Worm (Caenorhabditis elegans) whole organism, mixed stage, embryonic: ENCODE measurements around the gene C15B12.1.
A peak's percentile ranks its signal among the peaks of the same experiment; 100 is the strongest.

Source experiments
- bed-3 ChIP-seq: fragments of 200-800 bp; sonication (Bioruptor generic); optimal IDR thresholded peaks from 3 replicates; lab custom pipeline; 2018; ENCODE audit warnings: mild to moderate bottlenecking, missing genetic modification characterization, moderate library complexity, missing compliant biosample characterization
- blmp-1 ChIP-seq: fragments of 150-350 bp; optimal IDR thresholded peaks from 2 replicates; lab custom pipeline; 2014; ENCODE audit warnings: missing biosample characterization, missing genetic modification characterization
- ceh-39 ChIP-seq: fragments of 150-350 bp; optimal IDR thresholded peaks from 2 replicates; lab custom pipeline; 2014; ENCODE audit warnings: missing biosample characterization, missing genetic modification characterization
- ces-1 ChIP-seq: fragments of 150-350 bp; optimal IDR thresholded peaks from 2 replicates; lab custom pipeline; 2014; ENCODE audit warnings: missing biosample characterization, missing genetic modification reagents, missing genetic modification characterization
- elt-3 ChIP-seq: fragments of 150-350 bp; optimal IDR thresholded peaks from 2 replicates; lab custom pipeline; 2014; ENCODE audit warnings: missing biosample characterization, missing genetic modification characterization
- mep-1 ChIP-seq: fragments of 150-350 bp; optimal IDR thresholded peaks from 2 replicates; lab custom pipeline; 2017; ENCODE audit warnings: missing biosample characterization, missing genetic modification reagents, missing genetic modification characterization, inconsistent platforms
- nhr-2 ChIP-seq: fragments of 150-350 bp; optimal IDR thresholded peaks from 2 replicates; lab custom pipeline; 2014; ENCODE audit warnings: missing biosample characterization, missing genetic modification characterization
- nhr-237 ChIP-seq: fragments of 150-350 bp; optimal IDR thresholded peaks from 2 replicates; lab custom pipeline; 2014; ENCODE audit warnings: missing biosample characterization, missing genetic modification characterization
- sptf-1 ChIP-seq: sonication (generic microtip); optimal IDR thresholded peaks from 2 replicates; lab custom pipeline; 2017; ENCODE audit warnings: mild to moderate bottlenecking, missing genetic modification characterization, moderate library complexity, missing compliant biosample characterization
- tbx-8 ChIP-seq: fragments of 200-800 bp; sonication (Bioruptor generic); optimal IDR thresholded peaks from 2 replicates; lab custom pipeline; 2018; ENCODE audit warnings: mild to moderate bottlenecking, missing genetic modification characterization, moderate library complexity, missing compliant biosample characterization
- unc-120 ChIP-seq: sonication (generic microtip); optimal IDR thresholded peaks from 2 replicates; lab custom pipeline; 2017; ENCODE audit warnings: missing genetic modification characterization, missing compliant biosample characterization; ENCODE audit not compliant: poor library complexity, severe bottlenecking

C15B12.1 gene

DNA sequence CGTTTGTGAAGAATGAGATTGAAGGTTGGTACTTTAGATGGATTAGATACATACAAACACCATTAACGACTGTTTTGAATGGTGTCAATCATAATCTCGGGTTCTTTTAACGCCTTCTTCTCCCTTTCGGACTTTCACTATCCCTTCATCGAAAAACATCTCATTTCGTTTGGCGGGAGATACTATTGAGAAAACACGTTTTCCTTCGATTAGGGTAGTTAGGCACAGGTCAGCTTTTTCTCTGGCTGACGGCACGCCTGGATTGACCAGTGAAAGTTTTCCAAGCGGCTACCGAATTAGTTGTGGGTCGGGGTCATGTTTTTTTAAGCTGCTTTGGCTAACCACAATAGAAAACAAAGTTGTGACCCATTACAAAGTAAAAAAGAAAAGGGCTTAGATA is 43.3 kb downstream of the C15B12.1 start:
- TF ChIP-seq blmp-1 (peak; percentile 30), ceh-39 (tag; lab: Kevin White, UChicago) (no peak)

DNA sequence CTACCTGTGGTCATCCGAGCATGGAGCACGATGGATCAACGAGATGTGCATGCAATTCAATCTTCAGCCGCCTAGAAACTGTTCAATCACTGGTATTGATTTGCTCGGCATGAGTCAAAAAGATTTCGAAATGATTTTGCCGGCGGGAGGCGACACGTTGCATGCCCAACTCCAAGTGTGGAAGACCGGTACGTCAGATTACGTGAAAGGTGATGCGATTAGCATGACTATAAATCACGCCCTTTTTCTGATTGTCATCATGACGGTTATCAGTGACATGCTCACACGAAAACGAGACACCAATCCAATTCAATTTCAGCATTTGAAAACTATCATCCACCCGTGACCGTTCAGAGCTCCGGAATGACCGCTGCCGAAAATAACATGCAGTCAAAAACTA is 44.0 kb downstream of the C15B12.1 start:
- no peak for TF ChIP-seq sptf-1 (tag; lab: Kevin White, UChicago)
- TF ChIP-seq tbx-8 (GFP tag; lab: Kevin White, UChicago), result no peak
- TF ChIP-seq bed-3, result no peak
- TF ChIP-seq elt-3, result no peak
- no peak for TF ChIP-seq unc-120 (tag; lab: Kevin White, UChicago)
- TF ChIP-seq ces-1 (GFP tag; lab: Kevin White, UChicago), result no peak

ce11 chrX:6522634-6523070 is 46.0 kb downstream of the C15B12.1 start:
- TF ChIP-seq nhr-2 (tag; lab: Kevin White, UChicago) (no peak), mep-1 (tag; lab: Kevin White, UChicago) (no peak), nhr-237 (tag; lab: Kevin White, UChicago) (no peak)
